Worm (Caenorhabditis elegans) whole organism, early embryonic: ENCODE data around the gene srg-47.

ENCODE experiments used
- B0310.2 ChIP-seq: sonication (generic microtip); optimal IDR thresholded peaks from 2 replicates; lab custom pipeline; 2016; ENCODE audit warnings: mild to moderate bottlenecking, missing genetic modification characterization, missing compliant biosample characterization
- F13C5.2 ChIP-seq: sonication (generic microtip); optimal IDR thresholded peaks from 2 replicates; lab custom pipeline; 2017; ENCODE audit warnings: mild to moderate bottlenecking, missing genetic modification characterization, inconsistent platforms, missing compliant biosample characterization
- aly-1 ChIP-seq: sonication (generic microtip); optimal IDR thresholded peaks from 2 replicates; lab custom pipeline; 2016; ENCODE audit warnings: missing genetic modification characterization, missing compliant biosample characterization
- ama-1 ChIP-seq: fragments of 150-350 bp; optimal IDR thresholded peaks from 2 replicates; lab custom pipeline; 2014
- ceh-36 ChIP-seq: sonication (generic microtip); optimal IDR thresholded peaks from 2 replicates; lab custom pipeline; 2016; ENCODE audit warnings: missing genetic modification characterization, inconsistent platforms, missing compliant biosample characterization
- ets-7 ChIP-seq: sonication (generic microtip); optimal IDR thresholded peaks from 2 replicates; lab custom pipeline; 2016; ENCODE audit warnings: missing genotype, missing genetic modification characterization, missing compliant biosample characterization
- flt-1 ChIP-seq: fragments of 200-800 bp; sonication (Bioruptor generic); IDR thresholded peaks from 2 replicates; pipeline ENCODE4 v1.3.6; 2022; ENCODE audit warnings: missing genetic modification characterization, missing compliant biosample characterization
- hmbx-1 ChIP-seq: sonication (generic microtip); optimal IDR thresholded peaks from 2 replicates; lab custom pipeline; 2016; ENCODE audit warnings: mild to moderate bottlenecking, missing genetic modification characterization, missing compliant biosample characterization
- scrt-1 ChIP-seq: fragments of 200-800 bp; sonication (Bioruptor generic); IDR thresholded peaks from 2 replicates; pipeline ENCODE4 v1.3.6; 2022; ENCODE audit warnings: missing genetic modification characterization, missing compliant biosample characterization
- sea-1 ChIP-seq: fragments of 200-800 bp; sonication (Bioruptor generic); conservative IDR thresholded peaks from 2 replicates; pipeline ENCODE4 v1.3.6; 2022; ENCODE audit warnings: missing genetic modification characterization, missing compliant biosample characterization
- tbx-11 ChIP-seq: fragments of 200-800 bp; sonication (Bioruptor generic); IDR thresholded peaks from 2 replicates; pipeline ENCODE4 v1.3.6; 2022; ENCODE audit warnings: missing genetic modification characterization, missing compliant biosample characterization

- TF ChIP-seq ceh-36 (no peak), ama-1 (lab: Kevin White, UChicago) (no peak), flt-1 (no peak), B0310.2 (tag; lab: Kevin White, UChicago) (no peak), F13C5.2 (tag; lab: Kevin White, UChicago) (no peak), hmbx-1 (tag; lab: Kevin White, UChicago) (no peak), aly-1 (tag; lab: Kevin White, UChicago) (no peak), sea-1 (no peak), tbx-11 (no peak), scrt-1 (GFP tag; lab: Robert Waterston, UW) (no peak), ets-7 (tag; lab: Kevin White, UChicago) (no peak)
Measured at ce11 chrV:14595984-14596383, 39.9 kb upstream of the srg-47 start.
